Worm (Caenorhabditis elegans) whole organism, L2 larva: ENCODE measurements around the gene panl-3.

ENCODE experiments used
- C34F6.9 ChIP-seq: fragments of 150-350 bp; optimal IDR thresholded peaks from 2 replicates; lab custom pipeline; 2014; ENCODE audit warnings: missing biosample characterization, missing genetic modification characterization
- F13H6.1 ChIP-seq: sonication (generic microtip); optimal IDR thresholded peaks from 2 replicates; lab custom pipeline; 2016; ENCODE audit warnings: missing genetic modification characterization, missing compliant biosample characterization
- R02D3.7 ChIP-seq: fragments of 150-350 bp; optimal IDR thresholded peaks from 2 replicates; lab custom pipeline; 2014; ENCODE audit warnings: missing biosample characterization, missing genetic modification characterization
- Y55F3AM.14 ChIP-seq: fragments of 200-800 bp; sonication (Bioruptor generic); optimal IDR thresholded peaks from 2 replicates; lab custom pipeline; 2018; ENCODE audit warnings: mild to moderate bottlenecking, missing genetic modification characterization, missing compliant biosample characterization
- ZK546.5 ChIP-seq: sonication (generic microtip); optimal IDR thresholded peaks from 2 replicates; lab custom pipeline; 2017; ENCODE audit warnings: missing biosample characterization, missing genetic modification characterization
- alr-1 ChIP-seq: fragments of 150-350 bp; optimal IDR thresholded peaks from 2 replicates; lab custom pipeline; 2014; ENCODE audit warnings: missing biosample characterization, missing genetic modification characterization
- ama-1 ChIP-seq: fragments of 150-350 bp; optimal IDR thresholded peaks from 2 replicates; lab custom pipeline; 2018; ENCODE audit warnings: inconsistent platforms
- ceh-16 ChIP-seq: fragments of 150-350 bp; optimal IDR thresholded peaks from 2 replicates; lab custom pipeline; 2014; ENCODE audit warnings: missing biosample characterization, missing genetic modification characterization
- crh-2 ChIP-seq: sonication (generic microtip); optimal IDR thresholded peaks from 2 replicates; lab custom pipeline; 2017; ENCODE audit warnings: missing biosample characterization, missing genetic modification characterization
- dmd-4 ChIP-seq: sonication (generic microtip); optimal IDR thresholded peaks from 2 replicates; lab custom pipeline; 2017; ENCODE audit warnings: missing biosample characterization, missing genetic modification characterization
- egl-27 ChIP-seq: sonication (generic microtip); optimal IDR thresholded peaks from 3 replicates; lab custom pipeline; 2017; ENCODE audit warnings: missing biosample characterization, missing genetic modification reagents, missing genetic modification characterization
- fos-1 ChIP-seq: fragments of 150-350 bp; optimal IDR thresholded peaks from 2 replicates; lab custom pipeline; 2014; ENCODE audit warnings: missing biosample characterization, missing genetic modification characterization
- gmeb-1 ChIP-seq: fragments of 150-350 bp; optimal IDR thresholded peaks from 2 replicates; lab custom pipeline; 2014; ENCODE audit warnings: missing biosample characterization, missing genetic modification characterization
- lin-11 ChIP-seq: fragments of 150-350 bp; sonication (generic microtip); optimal IDR thresholded peaks from 2 replicates; lab custom pipeline; 2014; ENCODE audit warnings: missing biosample characterization, missing genetic modification characterization, inconsistent platforms, mixed read lengths
- lin-13 ChIP-seq: fragments of 150-350 bp; optimal IDR thresholded peaks from 2 replicates; lab custom pipeline; 2014; ENCODE audit warnings: missing biosample characterization, missing genetic modification reagents, missing genetic modification characterization
- lsy-2 ChIP-seq, 2 experiments: fragments of 150-350 bp in 1 of 2; sonication (generic microtip) in 1 of 2; optimal IDR thresholded peaks; 2 replicates each; lab custom pipeline; 2014 to 2017; ENCODE audit warnings: missing biosample characterization in 2 of 2, missing genetic modification characterization in 2 of 2
- mab-5 ChIP-seq: fragments of 150-350 bp; optimal IDR thresholded peaks from 2 replicates; lab custom pipeline; 2014; ENCODE audit warnings: missing biosample characterization, missing genetic modification characterization
- mbf-1 ChIP-seq: sonication (generic microtip); optimal IDR thresholded peaks from 2 replicates; lab custom pipeline; 2017; ENCODE audit warnings: missing biosample characterization, missing genetic modification characterization
- mdl-1 ChIP-seq, 2 experiments: fragments of 150-350 bp in 1 of 2; sonication (generic microtip) in 1 of 2; optimal IDR thresholded peaks; 2 replicates each; lab custom pipeline; 2017; ENCODE audit warnings: missing biosample characterization in 2 of 2, missing genetic modification characterization in 2 of 2
- nhr-10 ChIP-seq: sonication (generic microtip); optimal IDR thresholded peaks from 2 replicates; lab custom pipeline; 2017; ENCODE audit warnings: missing biosample characterization, missing genetic modification characterization
- nhr-129 ChIP-seq: fragments of 150-350 bp; optimal IDR thresholded peaks from 2 replicates; lab custom pipeline; 2014; ENCODE audit warnings: missing biosample characterization, missing genetic modification characterization
- nhr-23 ChIP-seq: fragments of 150-350 bp; optimal IDR thresholded peaks from 2 replicates; lab custom pipeline; 2014; ENCODE audit warnings: missing biosample characterization, missing genetic modification reagents, missing genetic modification characterization
- nhr-237 ChIP-seq: fragments of 150-350 bp; optimal IDR thresholded peaks from 2 replicates; lab custom pipeline; 2014; ENCODE audit warnings: missing biosample characterization, missing genetic modification characterization
- nhr-25 ChIP-seq: fragments of 150-350 bp; sonication (generic microtip); optimal IDR thresholded peaks from 3 replicates; lab custom pipeline; 2014; ENCODE audit warnings: missing biosample characterization, missing genetic modification characterization
- nhr-77 ChIP-seq: fragments of 150-350 bp; optimal IDR thresholded peaks from 2 replicates; lab custom pipeline; 2014; ENCODE audit warnings: missing biosample characterization, missing genetic modification characterization
- peb-1 ChIP-seq: fragments of 150-350 bp; optimal IDR thresholded peaks from 2 replicates; lab custom pipeline; 2014; ENCODE audit warnings: missing biosample characterization, missing genetic modification characterization
- sem-4 ChIP-seq: fragments of 150-350 bp; optimal IDR thresholded peaks from 2 replicates; lab custom pipeline; 2014; ENCODE audit warnings: missing biosample characterization, missing genetic modification reagents, missing genetic modification characterization
- sma-3 ChIP-seq: sonication (generic microtip); optimal IDR thresholded peaks from 2 replicates; lab custom pipeline; 2016; ENCODE audit warnings: missing genetic modification reagents, missing genetic modification characterization, missing compliant biosample characterization
- sma-9 ChIP-seq, 2 experiments: fragments of 150-350 bp in 1 of 2; sonication (generic microtip) in 1 of 2; optimal IDR thresholded peaks; 2 replicates each; lab custom pipeline; 2014 to 2016; ENCODE audit warnings: missing genetic modification characterization in 2 of 2, mild to moderate bottlenecking in 1 of 2, missing biosample characterization in 1 of 2, missing compliant biosample characterization in 1 of 2, missing genetic modification reagents in 1 of 2, moderate library complexity in 1 of 2
- snpc-4 ChIP-seq: fragments of 150-350 bp; optimal IDR thresholded peaks from 2 replicates; lab custom pipeline; 2014; ENCODE audit warnings: missing biosample characterization, missing genetic modification characterization
- unc-55 ChIP-seq: fragments of 150-350 bp; sonication (generic microtip); optimal IDR thresholded peaks from 3 replicates; lab custom pipeline; 2014; ENCODE audit warnings: missing biosample characterization, missing genetic modification reagents, missing genetic modification characterization
- ztf-4 ChIP-seq: fragments of 150-350 bp; optimal IDR thresholded peaks from 2 replicates; lab custom pipeline; 2014; ENCODE audit warnings: missing biosample characterization, missing genetic modification characterization

The panl-3 gene

DNA sequence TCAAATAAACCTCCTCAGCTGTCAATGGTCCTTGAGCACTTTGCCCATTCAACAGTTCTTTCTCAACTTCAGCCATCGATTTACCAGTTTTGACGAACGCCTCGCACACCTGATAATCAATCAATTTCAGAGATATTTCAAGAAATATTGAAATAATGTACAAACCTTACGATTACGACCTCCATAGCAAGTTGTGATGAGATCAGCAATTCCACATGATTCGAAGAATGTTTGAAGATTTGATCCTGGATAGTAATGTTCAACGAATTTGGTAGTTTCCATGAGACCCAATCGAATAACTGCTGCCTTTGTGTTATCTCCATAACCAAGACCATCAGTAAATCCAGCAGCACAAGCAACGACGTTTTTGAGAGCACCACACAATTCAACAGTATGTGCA, 36.1 kb downstream of the panl-3 start:
- TF ChIP-seq nhr-129 (tag; lab: Kevin White, UChicago) (no peak), alr-1 (tag; lab: Kevin White, UChicago) (no peak), dmd-4 (tag; lab: Kevin White, UChicago) (no peak)

- TF ChIP-seq fos-1 (tag; lab: Kevin White, UChicago) (peak; percentile 56), crh-2 (tag; lab: Kevin White, UChicago) (peak; percentile 50), nhr-237 (tag; lab: Kevin White, UChicago) (no peak), nhr-77 (tag; lab: Kevin White, UChicago) (no peak), lsy-2 (tag; optimal IDR thresholded peaks at IDR 0.05; lab: Kevin White, UChicago) (peak in 1 of 2 experiments; percentile 6)
Measured at ce11 chrIII:9857110-9857509, 38.3 kb downstream of the panl-3 start.

- TF ChIP-seq sma-9 (GFP tag; optimal IDR thresholded peaks at IDR 0.05; lab: Kevin White, UChicago) (peak; percentile 78), sma-9 (tag; optimal IDR thresholded peaks at IDR 0.05; lab: Kevin White, UChicago) (no peak), peb-1 (tag; lab: Kevin White, UChicago) (no peak), nhr-25 (tag; lab: Kevin White, UChicago) (peak; percentile 34), fos-1 (tag; lab: Kevin White, UChicago) (peak; percentile 1)
Measured at ce11 chrIII:9858061-9858460, 39.2 kb downstream of the panl-3 start.

ce11 chrIII:9859133-9859775, 40.4 kb downstream of the panl-3 start, which contains the start of gene gpdh-2:
gpdh-2 (minus strand) TSS chrIII:9859183.
- TF ChIP-seq nhr-129 (tag; lab: Kevin White, UChicago) (peak; percentile 27), lsy-2 (tag; optimal IDR thresholded peaks at IDR 0.05; lab: Kevin White, UChicago) (peak in 1 of 2 experiments; percentile 14), nhr-23 (tag; lab: Kevin White, UChicago) (no peak), R02D3.7 (tag; lab: Kevin White, UChicago) (no peak), snpc-4 (tag; lab: Kevin White, UChicago) (peak; percentile 9), C34F6.9 (no peak), ZK546.5 (no peak), lin-13 (no peak)

- TF ChIP-seq sma-9 (GFP tag; optimal IDR thresholded peaks at IDR 0.05; lab: Kevin White, UChicago): peak; percentile 7
- TF ChIP-seq sma-9 (tag; optimal IDR thresholded peaks at IDR 0.05; lab: Kevin White, UChicago): no peak
- TF ChIP-seq C34F6.9: peak; percentile 2
- no peak for TF ChIP-seq egl-27 (tag; lab: Kevin White, UChicago)
- TF ChIP-seq, all 48 proteins: peak for 2
Measured at ce11 chrIII:9860201-9860780, 41.4 kb downstream of the panl-3 start, which contains the start of gene twk-48. twk-48 (plus strand) TSS chrIII:9860730.

DNA sequence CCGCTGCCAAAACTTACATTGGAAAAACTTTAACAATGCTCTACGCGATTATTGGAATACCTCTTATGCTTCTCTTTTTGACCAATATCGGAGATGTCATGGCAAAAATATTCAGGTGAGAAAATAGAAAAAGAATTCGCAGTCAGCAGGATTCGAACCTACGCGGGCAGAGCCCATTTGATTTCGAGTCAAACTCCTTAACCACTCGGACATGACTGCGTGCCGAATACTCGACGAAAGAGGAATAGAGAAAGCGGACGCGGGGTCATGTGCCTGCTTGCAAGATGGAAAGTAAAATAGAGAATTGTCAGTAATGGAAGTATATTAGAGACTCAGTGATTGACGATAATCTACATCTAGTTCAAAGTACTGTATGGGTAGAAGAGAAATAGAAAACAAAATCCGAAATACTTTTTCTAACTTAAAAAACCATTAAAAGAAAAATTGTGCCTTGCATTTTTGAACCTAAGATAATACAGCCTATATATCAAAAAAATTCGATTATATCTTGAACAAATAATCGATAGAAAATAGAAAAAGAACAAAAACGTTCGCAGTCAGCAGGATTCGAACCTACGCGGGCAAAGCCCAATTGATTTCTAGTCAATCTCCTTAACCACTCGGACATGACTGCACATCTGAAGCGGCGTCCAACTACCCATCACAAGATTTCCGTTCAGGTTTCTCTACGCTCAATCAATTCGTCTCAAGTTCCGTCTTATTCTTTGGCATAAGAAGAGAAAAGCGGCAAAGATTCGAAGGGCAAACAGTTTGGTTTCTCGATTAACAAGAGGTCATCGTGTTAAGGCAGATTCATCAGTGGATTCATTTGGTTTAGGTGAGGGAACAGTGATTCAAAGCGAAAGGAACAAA, 42.9 kb downstream of the panl-3 start:
- TF ChIP-seq fos-1 (tag; lab: Kevin White, UChicago) (peak; percentile 20), gmeb-1 (tag; lab: Kevin White, UChicago) (peak; percentile 70), sem-4 (peak; percentile 1), nhr-23 (tag; lab: Kevin White, UChicago) (no peak), F13H6.1 (tag; lab: Kevin White, UChicago) (peak; percentile 31), sma-9 (GFP tag; optimal IDR thresholded peaks at IDR 0.05; lab: Kevin White, UChicago) (peak; percentile 78), sma-9 (tag; optimal IDR thresholded peaks at IDR 0.05; lab: Kevin White, UChicago) (no peak), lin-11 (tag; lab: Kevin White, UChicago) (peak; percentile 53), unc-55 (GFP tag; lab: Kevin White, UChicago) (peak; percentile 64), ama-1 (no peak), mab-5 (tag; lab: Kevin White, UChicago) (peak; percentile 37), lsy-2 (tag; optimal IDR thresholded peaks at IDR 0.05; lab: Kevin White, UChicago) (peak; percentile 35 to 50), mbf-1 (no peak), nhr-129 (tag; lab: Kevin White, UChicago) (peak; percentile 79), sma-3 (GFP tag; lab: Kevin White, UChicago) (peak; percentile 16), nhr-10 (no peak), C34F6.9 (peak; percentile 48), alr-1 (tag; lab: Kevin White, UChicago) (no peak), Y55F3AM.14 (GFP tag; lab: Kevin White, UChicago) (peak; percentile 61), crh-2 (tag; lab: Kevin White, UChicago) (peak; percentile 58), ceh-16 (no peak), mdl-1 (tag; optimal IDR thresholded peaks at IDR 0.05; lab: Kevin White, UChicago) (peak in 1 of 2 experiments; percentile 17), ztf-4 (tag; lab: Kevin White, UChicago) (peak; percentile 42)
